Worm (Caenorhabditis elegans) whole organism, L2 larva: ENCODE results near the gene algn-14.

ENCODE experiments used
- C34F6.9 ChIP-seq: fragments of 150-350 bp; optimal IDR thresholded peaks from 2 replicates; lab custom pipeline; 2014; ENCODE audit warnings: missing biosample characterization, missing genetic modification characterization
- F13H6.1 ChIP-seq: sonication (generic microtip); optimal IDR thresholded peaks from 2 replicates; lab custom pipeline; 2016; ENCODE audit warnings: missing genetic modification characterization, missing compliant biosample characterization
- R02D3.7 ChIP-seq: fragments of 150-350 bp; optimal IDR thresholded peaks from 2 replicates; lab custom pipeline; 2014; ENCODE audit warnings: missing biosample characterization, missing genetic modification characterization
- Y55F3AM.14 ChIP-seq: fragments of 200-800 bp; sonication (Bioruptor generic); optimal IDR thresholded peaks from 2 replicates; lab custom pipeline; 2018; ENCODE audit warnings: mild to moderate bottlenecking, missing genetic modification characterization, missing compliant biosample characterization
- ZK546.5 ChIP-seq: sonication (generic microtip); optimal IDR thresholded peaks from 2 replicates; lab custom pipeline; 2017; ENCODE audit warnings: missing biosample characterization, missing genetic modification characterization
- alr-1 ChIP-seq: fragments of 150-350 bp; optimal IDR thresholded peaks from 2 replicates; lab custom pipeline; 2014; ENCODE audit warnings: missing biosample characterization, missing genetic modification characterization
- aly-2 ChIP-seq: fragments of 150-350 bp; optimal IDR thresholded peaks from 2 replicates; lab custom pipeline; 2014; ENCODE audit warnings: missing biosample characterization, missing genetic modification characterization
- blmp-1 ChIP-seq: sonication (generic microtip); optimal IDR thresholded peaks from 2 replicates; lab custom pipeline; 2017; ENCODE audit warnings: missing genetic modification characterization, mild to moderate bottlenecking, missing compliant biosample characterization, antibody characterized with exemption, moderate library complexity; ENCODE audit not compliant: insufficient read depth
- ceh-82 ChIP-seq: fragments of 150-350 bp; optimal IDR thresholded peaks from 2 replicates; lab custom pipeline; 2014; ENCODE audit warnings: missing biosample characterization, missing genetic modification characterization
- crh-2 ChIP-seq: sonication (generic microtip); optimal IDR thresholded peaks from 2 replicates; lab custom pipeline; 2017; ENCODE audit warnings: missing biosample characterization, missing genetic modification characterization
- dmd-4 ChIP-seq: sonication (generic microtip); optimal IDR thresholded peaks from 2 replicates; lab custom pipeline; 2017; ENCODE audit warnings: missing biosample characterization, missing genetic modification characterization
- egl-27 ChIP-seq: sonication (generic microtip); optimal IDR thresholded peaks from 3 replicates; lab custom pipeline; 2017; ENCODE audit warnings: missing biosample characterization, missing genetic modification reagents, missing genetic modification characterization
- elt-1 ChIP-seq: fragments of 150-350 bp; optimal IDR thresholded peaks from 2 replicates; lab custom pipeline; 2014; ENCODE audit warnings: missing biosample characterization, missing genetic modification characterization
- fos-1 ChIP-seq: fragments of 150-350 bp; optimal IDR thresholded peaks from 2 replicates; lab custom pipeline; 2014; ENCODE audit warnings: missing biosample characterization, missing genetic modification characterization
- lin-39 ChIP-seq: fragments of 150-350 bp; optimal IDR thresholded peaks from 2 replicates; lab custom pipeline; 2014; ENCODE audit warnings: missing biosample characterization, missing genetic modification reagents, missing genetic modification characterization
- lsy-2 ChIP-seq, 2 experiments: fragments of 150-350 bp in 1 of 2; sonication (generic microtip) in 1 of 2; optimal IDR thresholded peaks; 2 replicates each; lab custom pipeline; 2014 to 2017; ENCODE audit warnings: missing biosample characterization in 2 of 2, missing genetic modification characterization in 2 of 2
- mab-5 ChIP-seq: fragments of 150-350 bp; optimal IDR thresholded peaks from 2 replicates; lab custom pipeline; 2014; ENCODE audit warnings: missing biosample characterization, missing genetic modification characterization
- mbf-1 ChIP-seq: sonication (generic microtip); optimal IDR thresholded peaks from 2 replicates; lab custom pipeline; 2017; ENCODE audit warnings: missing biosample characterization, missing genetic modification characterization
- mdl-1 ChIP-seq, 2 experiments: fragments of 150-350 bp in 1 of 2; sonication (generic microtip) in 1 of 2; optimal IDR thresholded peaks; 2 replicates each; lab custom pipeline; 2017; ENCODE audit warnings: missing biosample characterization in 2 of 2, missing genetic modification characterization in 2 of 2
- nhr-10 ChIP-seq: sonication (generic microtip); optimal IDR thresholded peaks from 2 replicates; lab custom pipeline; 2017; ENCODE audit warnings: missing biosample characterization, missing genetic modification characterization
- nhr-12 ChIP-seq: fragments of 150-350 bp; optimal IDR thresholded peaks from 2 replicates; lab custom pipeline; 2014; ENCODE audit warnings: missing biosample characterization, missing genetic modification characterization
- nhr-129 ChIP-seq: fragments of 150-350 bp; optimal IDR thresholded peaks from 2 replicates; lab custom pipeline; 2014; ENCODE audit warnings: missing biosample characterization, missing genetic modification characterization
- nhr-21 ChIP-seq: fragments of 150-350 bp; optimal IDR thresholded peaks from 2 replicates; lab custom pipeline; 2014; ENCODE audit warnings: missing biosample characterization, missing genetic modification characterization
- nhr-23 ChIP-seq: fragments of 150-350 bp; optimal IDR thresholded peaks from 2 replicates; lab custom pipeline; 2014; ENCODE audit warnings: missing biosample characterization, missing genetic modification reagents, missing genetic modification characterization
- nhr-77 ChIP-seq: fragments of 150-350 bp; optimal IDR thresholded peaks from 2 replicates; lab custom pipeline; 2014; ENCODE audit warnings: missing biosample characterization, missing genetic modification characterization
- peb-1 ChIP-seq: fragments of 150-350 bp; optimal IDR thresholded peaks from 2 replicates; lab custom pipeline; 2014; ENCODE audit warnings: missing biosample characterization, missing genetic modification characterization
- sem-4 ChIP-seq: fragments of 150-350 bp; optimal IDR thresholded peaks from 2 replicates; lab custom pipeline; 2014; ENCODE audit warnings: missing biosample characterization, missing genetic modification reagents, missing genetic modification characterization
- skn-1 ChIP-seq: sonication (generic microtip); optimal IDR thresholded peaks from 2 replicates; lab custom pipeline; 2017; ENCODE audit warnings: missing biosample characterization, missing genetic modification characterization
- sma-3 ChIP-seq: sonication (generic microtip); optimal IDR thresholded peaks from 2 replicates; lab custom pipeline; 2016; ENCODE audit warnings: missing genetic modification reagents, missing genetic modification characterization, missing compliant biosample characterization
- sma-9 ChIP-seq, 2 experiments: fragments of 150-350 bp in 1 of 2; sonication (generic microtip) in 1 of 2; optimal IDR thresholded peaks; 2 replicates each; lab custom pipeline; 2014 to 2016; ENCODE audit warnings: missing genetic modification characterization in 2 of 2, mild to moderate bottlenecking in 1 of 2, missing biosample characterization in 1 of 2, missing compliant biosample characterization in 1 of 2, missing genetic modification reagents in 1 of 2, moderate library complexity in 1 of 2
- snpc-4 ChIP-seq: fragments of 150-350 bp; optimal IDR thresholded peaks from 2 replicates; lab custom pipeline; 2014; ENCODE audit warnings: missing biosample characterization, missing genetic modification characterization
- unc-55 ChIP-seq: fragments of 150-350 bp; sonication (generic microtip); optimal IDR thresholded peaks from 3 replicates; lab custom pipeline; 2014; ENCODE audit warnings: missing biosample characterization, missing genetic modification reagents, missing genetic modification characterization
- unc-62 ChIP-seq: fragments of 150-350 bp; optimal IDR thresholded peaks from 2 replicates; lab custom pipeline; 2014; ENCODE audit warnings: missing biosample characterization, missing genetic modification reagents, missing genetic modification characterization
- zag-1 ChIP-seq: fragments of 150-350 bp; optimal IDR thresholded peaks from 2 replicates; lab custom pipeline; 2014; ENCODE audit warnings: missing biosample characterization, missing genetic modification characterization
- ztf-1 ChIP-seq: fragments of 200-800 bp; sonication (Bioruptor generic); conservative IDR thresholded peaks from 2 replicates; pipeline ENCODE4 v1.3.6; 2022; ENCODE audit warnings: missing genetic modification characterization, missing compliant biosample characterization
- ztf-11 ChIP-seq: sonication (generic microtip); optimal IDR thresholded peaks from 2 replicates; lab custom pipeline; 2017; ENCODE audit warnings: missing biosample characterization, missing genetic modification characterization

Gene algn-14

ce11 chrIV:3841607-3842006, 38.4 kb upstream of the algn-14 start:
- TF ChIP-seq elt-1 (tag; lab: Kevin White, UChicago) (no peak), mab-5 (no peak), sem-4 (no peak), lin-39 (tag; lab: Kevin White, UChicago) (no peak), nhr-10 (no peak), R02D3.7 (tag; lab: Kevin White, UChicago) (no peak), C34F6.9 (tag; lab: Kevin White, UChicago) (no peak), Y55F3AM.14 (no peak), ztf-11 (tag; lab: Kevin White, UChicago) (no peak), ZK546.5 (tag; lab: Kevin White, UChicago) (no peak), nhr-77 (tag; lab: Kevin White, UChicago) (no peak), nhr-12 (tag; lab: Kevin White, UChicago) (no peak), fos-1 (tag; lab: Kevin White, UChicago) (no peak), ztf-1 (GFP tag; lab: Robert Waterston, UW) (no peak), aly-2 (no peak), alr-1 (tag; lab: Kevin White, UChicago) (no peak), snpc-4 (tag; lab: Kevin White, UChicago) (no peak), sma-3 (no peak)
- TF ChIP-seq, all 48 proteins: peak for 0

ce11 chrIV:3840480-3840879, 37.3 kb upstream of the algn-14 start:
- TF ChIP-seq mbf-1 (tag; lab: Kevin White, UChicago) (no peak), elt-1 (tag; lab: Kevin White, UChicago) (no peak), unc-55 (GFP tag; lab: Kevin White, UChicago) (no peak), nhr-21 (no peak), lin-39 (tag; lab: Kevin White, UChicago) (no peak), sem-4 (no peak), ztf-11 (tag; lab: Kevin White, UChicago) (no peak), fos-1 (tag; lab: Kevin White, UChicago) (no peak), sma-9 (GFP tag; optimal IDR thresholded peaks at IDR 0.05; lab: Kevin White, UChicago) (no peak), sma-9 (tag; optimal IDR thresholded peaks at IDR 0.05; lab: Kevin White, UChicago) (no peak), blmp-1 (tag; lab: Kevin White, UChicago) (no peak), mdl-1 (tag; optimal IDR thresholded peaks at IDR 0.05; lab: Kevin White, UChicago) (no peak), ZK546.5 (tag; lab: Kevin White, UChicago) (no peak), egl-27 (tag; lab: Kevin White, UChicago) (no peak), ztf-1 (GFP tag; lab: Robert Waterston, UW) (no peak), lsy-2 (tag; optimal IDR thresholded peaks at IDR 0.05; lab: Kevin White, UChicago) (no peak), aly-2 (no peak), R02D3.7 (tag; lab: Kevin White, UChicago) (no peak), F13H6.1 (tag; lab: Kevin White, UChicago) (no peak), nhr-12 (tag; lab: Kevin White, UChicago) (no peak), ceh-82 (no peak)

ce11 chrIV:3839420-3839819, 36.2 kb upstream of the algn-14 start, which contains the start of gene F28F9.2:
F28F9.2 (plus strand) TSS chrIV:3839720.
- TF ChIP-seq ztf-1 (GFP tag; lab: Robert Waterston, UW): no peak

- no peak for TF ChIP-seq lin-39 (tag; lab: Kevin White, UChicago)
- TF ChIP-seq peb-1 (tag; lab: Kevin White, UChicago): no peak
- no peak for TF ChIP-seq R02D3.7 (tag; lab: Kevin White, UChicago)
- TF ChIP-seq ztf-1 (GFP tag; lab: Robert Waterston, UW): no peak
- TF ChIP-seq blmp-1 (tag; lab: Kevin White, UChicago): no peak
- TF ChIP-seq elt-1 (tag; lab: Kevin White, UChicago): no peak
- TF ChIP-seq mdl-1 (tag; optimal IDR thresholded peaks at IDR 0.05; lab: Kevin White, UChicago): no peak
- TF ChIP-seq fos-1 (tag; lab: Kevin White, UChicago): no peak
- no peak for TF ChIP-seq unc-55 (GFP tag; lab: Kevin White, UChicago)
- TF ChIP-seq crh-2 (tag; lab: Kevin White, UChicago): no peak
- TF ChIP-seq nhr-12 (tag; lab: Kevin White, UChicago): no peak
- TF ChIP-seq nhr-21: no peak
- TF ChIP-seq, all 48 proteins: peak for 0
Observed at ce11 chrIV:3838687-3839086, 35.5 kb upstream of the algn-14 start.

- TF ChIP-seq blmp-1 (tag; lab: Kevin White, UChicago) (no peak), nhr-129 (tag; lab: Kevin White, UChicago) (no peak), dmd-4 (no peak), snpc-4 (tag; lab: Kevin White, UChicago) (no peak), F13H6.1 (tag; lab: Kevin White, UChicago) (no peak), aly-2 (no peak), skn-1 (tag; lab: Kevin White, UChicago) (no peak), unc-62 (no peak), elt-1 (tag; lab: Kevin White, UChicago) (no peak), ztf-1 (GFP tag; lab: Robert Waterston, UW) (no peak), mdl-1 (tag; optimal IDR thresholded peaks at IDR 0.05; lab: Kevin White, UChicago) (no peak), zag-1 (no peak), unc-55 (GFP tag; lab: Kevin White, UChicago) (no peak), fos-1 (tag; lab: Kevin White, UChicago) (no peak), nhr-23 (tag; lab: Kevin White, UChicago) (no peak), sma-9 (GFP tag; optimal IDR thresholded peaks at IDR 0.05; lab: Kevin White, UChicago) (no peak), sma-9 (tag; optimal IDR thresholded peaks at IDR 0.05; lab: Kevin White, UChicago) (no peak), peb-1 (tag; lab: Kevin White, UChicago) (no peak), R02D3.7 (tag; lab: Kevin White, UChicago) (no peak)
Observed at ce11 chrIV:3835065-3835464, 31.8 kb upstream of the algn-14 start, which contains the start of gene cal-3. cal-3 (minus strand) TSS chrIV:3835165.
